Fruit fly (Drosophila melanogaster): ENCODE measurements around the gene Golgin104.

Gene Golgin104

dm6 chr3L:16381184-16381797 lies 29.5 kb upstream of the Golgin104 start, which contains the start of gene Agpat4:
Gene Agpat4 (minus strand): TSS chr3L:16381570.
- TF ChIP-seq CG5245 (GFP tag; optimal IDR thresholded peaks at IDR 0.05) (no peak), Deaf1 (tag; optimal IDR thresholded peaks at IDR 0.05) (peak; percentile 67), CG17186 (GFP tag; optimal IDR thresholded peaks at IDR 0.05) (no peak), maf-S (GFP tag; optimal IDR thresholded peaks at IDR 0.05) (no peak), CG6791 (GFP tag; IDR thresholded peaks at IDR 0.05; ENCODE audit: partially characterized antibody) (no peak), ac (GFP tag; optimal IDR thresholded peaks at IDR 0.05) (no peak), en (GFP tag; optimal IDR thresholded peaks at IDR 0.05) (no peak), Adf1 (GFP tag; IDR thresholded peaks at IDR 0.05) (no peak), MBD-R2 (GFP tag; IDR thresholded peaks at IDR 0.05) (peak; percentile 36; the same call in 1 of the 2 replicates), CG9727 (GFP tag; optimal IDR thresholded peaks at IDR 0.05) (no peak), jing (GFP tag; optimal IDR thresholded peaks at IDR 0.05) (no peak), D19A (tag; optimal IDR thresholded peaks at IDR 0.05) (no peak), z (GFP tag; IDR thresholded peaks at IDR 0.05) (no peak), CG10959 (GFP tag; IDR thresholded peaks at IDR 0.05) (no peak), corto (GFP tag; optimal IDR thresholded peaks at IDR 0.05) (no peak), ttk (GFP tag; IDR thresholded peaks at IDR 0.05) (0 out of 2 replicates have a peak, but pooled peaks have one; percentile 49), Meics (GFP tag; optimal IDR thresholded peaks at IDR 0.05) (no peak), pb (GFP tag; optimal IDR thresholded peaks at IDR 0.05) (no peak), CG2202 (tag; optimal IDR thresholded peaks at IDR 0.05) (no peak), Hr51 (GFP tag; optimal IDR thresholded peaks at IDR 0.05) (no peak), chif (GFP tag; optimal IDR thresholded peaks at IDR 0.05) (no peak), H15 (GFP tag; IDR thresholded peaks at IDR 0.05) (no peak), jigr1 (GFP tag; IDR thresholded peaks at IDR 0.05) (no peak), CG8281 (tag; optimal IDR thresholded peaks at IDR 0.05) (no peak), CG8388 (GFP tag; optimal IDR thresholded peaks at IDR 0.05) (no peak), CG14014 (GFP tag; IDR thresholded peaks at IDR 0.05) (no peak; the same call in 1 of the 2 replicates), dan (GFP tag; IDR thresholded peaks at IDR 0.05) (no peak), tx (GFP tag; optimal IDR thresholded peaks at IDR 0.05) (no peak), grn (GFP tag; optimal IDR thresholded peaks at IDR 0.05) (peak; percentile 100), CG12769 (tag; optimal IDR thresholded peaks at IDR 0.05) (peak; percentile 12), CG4854 (GFP tag; optimal IDR thresholded peaks at IDR 0.05) (no peak), CG7987 (GFP tag; optimal IDR thresholded peaks at IDR 0.05) (no peak), danr (GFP tag; IDR thresholded peaks at IDR 0.05) (no peak), HmgD (GFP tag; optimal IDR thresholded peaks at IDR 0.05) (peak; percentile 60), run (tag; optimal IDR thresholded peaks at IDR 0.05) (no peak), sens-2 (GFP tag; IDR thresholded peaks at IDR 0.05) (no peak), CG32767 (GFP tag; IDR thresholded peaks at IDR 0.05) (no peak), PHDP (tag; optimal IDR thresholded peaks at IDR 0.05) (no peak), CG12942 (GFP tag; optimal IDR thresholded peaks at IDR 0.05) (no peak), CG1602 (GFP tag; optimal IDR thresholded peaks at IDR 0.05) (no peak), CG15514 (GFP tag; optimal IDR thresholded peaks at IDR 0.05) (no peak), CG1832 (GFP tag; optimal IDR thresholded peaks at IDR 0.05) (no peak), CG18764 (GFP tag; optimal IDR thresholded peaks at IDR 0.05) (no peak), CG32532 (GFP tag; IDR thresholded peaks at IDR 0.05) (peak; percentile 32; the same call in 1 of the 2 replicates), crp (GFP tag; optimal IDR thresholded peaks at IDR 0.05) (peak in 1 of 2 experiments; percentile 74), CG33213 (GFP tag; optimal IDR thresholded peaks at IDR 0.05) (peak; percentile 10), Chrac-16 (GFP tag; optimal IDR thresholded peaks at IDR 0.05) (no peak), CG34422 (GFP tag; IDR thresholded peaks at IDR 0.05) (peak; percentile 68; the same call in 1 of the 3 replicates), CG9876 (GFP tag; optimal IDR thresholded peaks at IDR 0.05) (no peak), exex (tag; optimal IDR thresholded peaks at IDR 0.05) (peak; percentile 88), Dfd (GFP tag; optimal IDR thresholded peaks at IDR 0.05) (peak in 1 of 2 experiments; percentile 80)
